Worm (Caenorhabditis elegans): ENCODE data around the gene imph-1.
A peak's percentile ranks its signal among the peaks of the same experiment; 100 is the strongest.

Gene imph-1

ce11 chrIII:4560393-4560890 lies 7.0 kb downstream of the imph-1 start (continued):
- TF ChIP-seq F39B2.1 (GFP tag; IDR thresholded peaks at IDR 0.05), result no peak
- peak; percentile 22 for TF ChIP-seq ztf-22 (GFP tag; optimal IDR thresholded peaks at IDR 0.05)
- peak; percentile 50 for TF ChIP-seq mcd-1 (GFP tag; IDR thresholded peaks at IDR 0.05)
- no peak for TF ChIP-seq ceh-100 (GFP tag; IDR thresholded peaks at IDR 0.05)
- 0 out of 2 replicates have a peak, but pooled peaks have one; percentile 49 for TF ChIP-seq C06A6.2 (GFP tag; conservative IDR thresholded peaks at IDR 0.05)
- TF ChIP-seq Y79H2A.3 (GFP tag; conservative IDR thresholded peaks at IDR 0.05), result no peak
- TF ChIP-seq zim-3 (tag; optimal IDR thresholded peaks at IDR 0.05), result no peak
- TF ChIP-seq hlh-12 (tag; optimal IDR thresholded peaks at IDR 0.05), result no peak
- TF ChIP-seq ztf-26 (tag; optimal IDR thresholded peaks at IDR 0.05), result peak; percentile 16
- TF ChIP-seq lin-40 (tag; optimal IDR thresholded peaks at IDR 0.05), result peak; percentile 68
- TF ChIP-seq tbx-9 (tag; optimal IDR thresholded peaks at IDR 0.05; ENCODE audit: borderline replicate concordance), result no peak
- TF ChIP-seq dpl-1 (GFP tag; optimal IDR thresholded peaks at IDR 0.05), result no peak

DNA sequence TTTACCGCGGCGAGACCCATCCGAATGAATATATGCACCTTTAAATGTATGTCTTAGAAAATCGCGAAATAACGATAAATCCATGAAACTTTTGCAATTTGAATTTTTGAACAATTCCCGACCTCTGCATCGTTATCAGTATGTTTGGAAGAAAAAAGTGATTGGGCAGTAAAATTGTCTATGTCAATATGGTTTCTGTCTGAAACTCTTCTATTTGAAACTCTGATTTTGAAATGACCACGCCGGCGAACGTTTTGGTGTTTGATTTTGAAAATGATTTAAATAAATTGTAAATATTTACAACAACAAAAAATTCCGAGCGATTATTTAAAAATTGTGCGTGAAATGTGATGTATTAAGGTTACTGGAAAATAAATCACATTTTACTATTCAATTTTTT lies 7.9 kb downstream of the imph-1 start:
- TF ChIP-seq nhr-80 (tag; optimal IDR thresholded peaks at IDR 0.05) (peak; percentile 43), fkh-3 (tag; optimal IDR thresholded peaks at IDR 0.05) (no peak), ztf-28 (GFP tag; IDR thresholded peaks at IDR 0.05) (no peak), ccch-3 (GFP tag; optimal IDR thresholded peaks at IDR 0.05) (no peak), unc-130 (GFP tag; optimal IDR thresholded peaks at IDR 0.05) (no peak)

ce11 chrIII:4562070-4562788 lies 8.8 kb downstream of the imph-1 start, which contains the start of gene pan-1:
Gene pan-1, plus strand, starts transcription at chrIII:4562738.
- TF ChIP-seq K12H6.12 (tag; optimal IDR thresholded peaks at IDR 0.05) (no peak), ztf-28 (GFP tag; IDR thresholded peaks at IDR 0.05) (no peak), hmg-1.2 (GFP tag; IDR thresholded peaks at IDR 0.05) (peak; percentile 76; the same call in 1 of the 2 replicates), cebp-1 (GFP tag; IDR thresholded peaks at IDR 0.05) (no peak), cebp-1 (tag; optimal IDR thresholded peaks at IDR 0.05) (peak; percentile 34), ztf-25 (GFP tag; IDR thresholded peaks at IDR 0.05) (no peak), nhr-80 (tag; optimal IDR thresholded peaks at IDR 0.05) (peak; percentile 48), him-1 (tag; optimal IDR thresholded peaks at IDR 0.05) (no peak), ceh-40 (GFP tag; IDR thresholded peaks at IDR 0.05) (no peak), snpc-1.3 (tag; optimal IDR thresholded peaks at IDR 0.05; ENCODE audit: insufficient read depth) (no peak), mxl-1 (tag; optimal IDR thresholded peaks at IDR 0.05) (no peak), Y95B8A.8 (GFP tag; IDR thresholded peaks at IDR 0.05) (no peak), egrh-3 (GFP tag; IDR thresholded peaks at IDR 0.05) (0 out of 2 replicates have a peak, but pooled peaks have one; percentile 11), zfh-2 (GFP tag; conservative IDR thresholded peaks at IDR 0.05) (peak; percentile 62), snpc-4 (GFP tag; optimal IDR thresholded peaks at IDR 0.05) (no peak), snpc-4 (tag; optimal IDR thresholded peaks at IDR 0.05) (no peak)

ce11 chrIII:4568030-4568429 lies 14.6 kb downstream of the imph-1 start, which contains the start of gene mlcd-1:
Gene mlcd-1, minus strand, starts transcription at chrIII:4568130.
- TF ChIP-seq T26A5.8 (tag; optimal IDR thresholded peaks at IDR 0.05) (no peak), snpc-3.4 (tag; optimal IDR thresholded peaks at IDR 0.05) (no peak), F55B11.4 (tag; optimal IDR thresholded peaks at IDR 0.05; ENCODE audit: borderline replicate concordance, insufficient read depth) (no peak), efl-1 (GFP tag; optimal IDR thresholded peaks at IDR 0.05) (no peak), bed-1 (GFP tag; IDR thresholded peaks at IDR 0.05) (no peak), ekl-4 (GFP tag; IDR thresholded peaks at IDR 0.05) (no peak), hrde-1 (tag; optimal IDR thresholded peaks at IDR 0.05; ENCODE audit: borderline replicate concordance) (no peak), unc-62 (GFP tag; optimal IDR thresholded peaks at IDR 0.05) (no peak), Y53F4B.3 (GFP tag; IDR thresholded peaks at IDR 0.05) (no peak)

All from whole organism, young adult.